Worm (Caenorhabditis elegans) whole organism, L1 larva: ENCODE data around the gene C39D10.8.
A peak's percentile ranks its signal among the peaks of the same experiment; 100 is the strongest.

ENCODE experiments used
- C16A3.4 ChIP-seq: fragments of 150-350 bp; optimal IDR thresholded peaks from 2 replicates; lab custom pipeline; 2014; ENCODE audit warnings: missing biosample characterization, missing genetic modification characterization
- aha-1 ChIP-seq: fragments of 150-350 bp; optimal IDR thresholded peaks from 2 replicates; lab custom pipeline; 2014; ENCODE audit warnings: missing biosample characterization, missing genetic modification characterization
- aly-2 ChIP-seq: fragments of 150-350 bp; optimal IDR thresholded peaks from 2 replicates; lab custom pipeline; 2014; ENCODE audit warnings: missing biosample characterization, missing genetic modification characterization
- ceh-90 ChIP-seq: sonication (generic microtip); optimal IDR thresholded peaks from 2 replicates; lab custom pipeline; 2016; ENCODE audit warnings: missing genetic modification characterization, missing compliant biosample characterization
- ces-1 ChIP-seq: fragments of 150-350 bp; optimal IDR thresholded peaks from 2 replicates; lab custom pipeline; 2014; ENCODE audit warnings: missing biosample characterization, missing genetic modification reagents, missing genetic modification characterization
- dsc-1 ChIP-seq: sonication (generic microtip); optimal IDR thresholded peaks from 2 replicates; lab custom pipeline; 2016; ENCODE audit warnings: mild to moderate bottlenecking, missing genetic modification characterization, missing compliant biosample characterization
- efl-1 ChIP-seq, 4 experiments: fragments of 150-350 bp; optimal IDR thresholded peaks in 3 of 4; peaks in 1 of 4; 1 replicate in 1 of 4; 2 replicates in 3 of 4; lab custom pipeline; 2014; ENCODE audit warnings: missing biosample characterization in 2 of 4, missing genetic modification characterization in 2 of 4, missing genetic modification reagents in 2 of 4
- efl-3 ChIP-seq: fragments of 200-800 bp; sonication (Bioruptor generic); optimal IDR thresholded peaks from 2 replicates; lab custom pipeline; 2018; ENCODE audit warnings: mild to moderate bottlenecking, missing genetic modification characterization, missing compliant biosample characterization
- egl-27 ChIP-seq, 2 experiments: fragments of 150-350 bp in 1 of 2; sonication (generic microtip); optimal IDR thresholded peaks; 3 replicates each; lab custom pipeline; 2017 to 2018; ENCODE audit warnings: missing biosample characterization in 2 of 2, missing genetic modification characterization in 2 of 2, missing genetic modification reagents in 2 of 2
- elt-2 ChIP-seq: sonication (generic microtip); optimal IDR thresholded peaks from 2 replicates; lab custom pipeline; 2016; ENCODE audit warnings: missing genetic modification characterization, mild to moderate bottlenecking, inconsistent platforms, missing compliant biosample characterization, missing genetic modification reagents
- fkh-10 ChIP-seq: sonication (generic microtip); optimal IDR thresholded peaks from 2 replicates; lab custom pipeline; 2017; ENCODE audit warnings: missing biosample characterization, missing genetic modification reagents, missing genetic modification characterization
- irx-1 ChIP-seq: sonication (generic microtip); optimal IDR thresholded peaks from 2 replicates; lab custom pipeline; 2016; ENCODE audit warnings: missing genetic modification characterization, missing compliant biosample characterization
- isw-1 ChIP-seq: fragments of 200-800 bp; sonication (Bioruptor generic); IDR thresholded peaks from 2 replicates; pipeline ENCODE4 v1.3.6; 2022; ENCODE audit warnings: missing genetic modification characterization, missing compliant biosample characterization
- jun-1 ChIP-seq: fragments of 150-350 bp; optimal IDR thresholded peaks from 2 replicates; lab custom pipeline; 2014; ENCODE audit warnings: missing biosample characterization, missing genetic modification reagents, missing genetic modification characterization
- lin-15B ChIP-seq: fragments of 150-350 bp; sonication (generic microtip); optimal IDR thresholded peaks from 3 replicates; lab custom pipeline; 2014; ENCODE audit warnings: missing biosample characterization, missing genetic modification characterization
- lin-35 ChIP-seq, 2 experiments: fragments of 150-350 bp; optimal IDR thresholded peaks; 2 replicates each; lab custom pipeline; 2014; ENCODE audit warnings: missing biosample characterization in 2 of 2, missing genetic modification characterization in 2 of 2, missing genetic modification reagents in 2 of 2
- lir-3 ChIP-seq: sonication (generic microtip); optimal IDR thresholded peaks from 2 replicates; lab custom pipeline; 2016; ENCODE audit warnings: mild to moderate bottlenecking, missing genetic modification characterization, moderate library complexity, missing compliant biosample characterization; ENCODE audit not compliant: poor library complexity
- lsy-2 ChIP-seq, 2 experiments: fragments of 150-350 bp; optimal IDR thresholded peaks; 2 replicates each; lab custom pipeline; 2014; ENCODE audit warnings: missing biosample characterization in 2 of 2, missing genetic modification characterization in 2 of 2
- mdl-1 ChIP-seq, 2 experiments: fragments of 150-350 bp; optimal IDR thresholded peaks; 2 replicates each; lab custom pipeline; 2014 to 2017; ENCODE audit warnings: missing biosample characterization in 2 of 2, missing genetic modification characterization in 2 of 2, inconsistent platforms in 1 of 2
- mef-2 ChIP-seq: fragments of 150-350 bp; optimal IDR thresholded peaks from 2 replicates; lab custom pipeline; 2014; ENCODE audit warnings: missing biosample characterization, missing genetic modification characterization
- mep-1 ChIP-seq: fragments of 150-350 bp; optimal IDR thresholded peaks from 2 replicates; lab custom pipeline; 2014; ENCODE audit warnings: missing biosample characterization, missing genetic modification characterization
- nhr-11 ChIP-seq: fragments of 150-350 bp; optimal IDR thresholded peaks from 2 replicates; lab custom pipeline; 2014; ENCODE audit warnings: missing biosample characterization, missing genetic modification characterization
- nhr-19 ChIP-seq: fragments of 200-800 bp; sonication (Bioruptor generic); conservative IDR thresholded peaks from 2 replicates; pipeline ENCODE4 v1.3.6; 2022; ENCODE audit warnings: missing genetic modification characterization, missing compliant biosample characterization
- nhr-237 ChIP-seq: fragments of 150-350 bp; optimal IDR thresholded peaks from 2 replicates; lab custom pipeline; 2014; ENCODE audit warnings: missing biosample characterization, missing genetic modification characterization
- nhr-28 ChIP-seq: fragments of 150-350 bp; optimal IDR thresholded peaks from 2 replicates; lab custom pipeline; 2014; ENCODE audit warnings: missing biosample characterization, missing genetic modification characterization
- nhr-71 ChIP-seq: sonication (generic microtip); optimal IDR thresholded peaks from 2 replicates; lab custom pipeline; 2016; ENCODE audit warnings: mild to moderate bottlenecking, missing genetic modification characterization, moderate library complexity, missing compliant biosample characterization
- nhr-77 ChIP-seq: fragments of 150-350 bp; optimal IDR thresholded peaks from 2 replicates; lab custom pipeline; 2014; ENCODE audit warnings: missing biosample characterization, missing genetic modification characterization
- nhr-85 ChIP-seq: sonication (generic microtip); peaks from one replicate; lab custom pipeline; 2016; ENCODE audit warnings: missing genetic modification characterization, inconsistent platforms, missing compliant biosample characterization
- pax-3 ChIP-seq: fragments of 200-800 bp; sonication (Bioruptor generic); optimal IDR thresholded peaks from 2 replicates; lab custom pipeline; 2018; ENCODE audit warnings: mild to moderate bottlenecking, missing genetic modification characterization, moderate library complexity, missing compliant biosample characterization
- pqm-1 ChIP-seq: sonication (generic microtip); optimal IDR thresholded peaks from 3 replicates; lab custom pipeline; 2017; ENCODE audit warnings: missing biosample characterization, missing genetic modification characterization
- rnt-1 ChIP-seq: sonication (generic microtip); optimal IDR thresholded peaks from 2 replicates; lab custom pipeline; 2016; ENCODE audit warnings: mild to moderate bottlenecking, missing genetic modification characterization, moderate library complexity, missing compliant biosample characterization
- snu-23 ChIP-seq: sonication (generic microtip); optimal IDR thresholded peaks from 2 replicates; lab custom pipeline; 2016; ENCODE audit warnings: missing genetic modification characterization, missing compliant biosample characterization
- sup-37 ChIP-seq: fragments of 200-800 bp; sonication (Bioruptor generic); optimal IDR thresholded peaks from 2 replicates; lab custom pipeline; 2018; ENCODE audit warnings: mild to moderate bottlenecking, missing genetic modification characterization, missing compliant biosample characterization
- swsn-7 ChIP-seq: sonication (generic microtip); optimal IDR thresholded peaks from 2 replicates; lab custom pipeline; 2016; ENCODE audit warnings: missing genetic modification characterization, missing compliant biosample characterization
- tbx-2 ChIP-seq: sonication (generic microtip); optimal IDR thresholded peaks from 2 replicates; lab custom pipeline; 2016; ENCODE audit warnings: missing genetic modification characterization, missing compliant biosample characterization
- tlp-1 ChIP-seq: fragments of 150-350 bp; optimal IDR thresholded peaks from 2 replicates; lab custom pipeline; 2014; ENCODE audit warnings: missing biosample characterization, missing genetic modification characterization
- unc-130 ChIP-seq: fragments of 150-350 bp; optimal IDR thresholded peaks from 2 replicates; lab custom pipeline; 2017; ENCODE audit warnings: missing biosample characterization, missing genetic modification characterization, inconsistent platforms
- unc-30 ChIP-seq: sonication (generic microtip); optimal IDR thresholded peaks from 2 replicates; lab custom pipeline; 2017; ENCODE audit warnings: missing biosample characterization, missing genetic modification characterization
- unc-86 ChIP-seq: sonication (generic microtip); optimal IDR thresholded peaks from 2 replicates; lab custom pipeline; 2016; ENCODE audit warnings: missing genetic modification characterization, missing compliant biosample characterization
- unc-98 ChIP-seq: fragments of 200-800 bp; sonication (Bioruptor generic); IDR thresholded peaks from 2 replicates; pipeline ENCODE4 v1.3.6; 2022; ENCODE audit warnings: missing genetic modification characterization, missing compliant biosample characterization
- xbp-1 ChIP-seq: sonication (generic microtip); optimal IDR thresholded peaks from 2 replicates; lab custom pipeline; 2016; ENCODE audit warnings: missing genetic modification characterization, missing compliant biosample characterization
- zip-4 ChIP-seq: fragments of 200-800 bp; sonication (Bioruptor generic); optimal IDR thresholded peaks from 2 replicates; lab custom pipeline; 2018; ENCODE audit warnings: mild to moderate bottlenecking, missing genetic modification characterization, moderate library complexity, missing compliant biosample characterization
- ztf-11 ChIP-seq, 2 experiments: sonication (generic microtip); optimal IDR thresholded peaks; 2 replicates each; lab custom pipeline; 2016 to 2017; ENCODE audit warnings: missing genetic modification characterization in 2 of 2, missing biosample characterization in 1 of 2, missing compliant biosample characterization in 1 of 2
- ztf-4 ChIP-seq: fragments of 150-350 bp; optimal IDR thresholded peaks from 2 replicates; lab custom pipeline; 2014; ENCODE audit warnings: missing biosample characterization, missing genetic modification characterization

Gene C39D10.8

DNA sequence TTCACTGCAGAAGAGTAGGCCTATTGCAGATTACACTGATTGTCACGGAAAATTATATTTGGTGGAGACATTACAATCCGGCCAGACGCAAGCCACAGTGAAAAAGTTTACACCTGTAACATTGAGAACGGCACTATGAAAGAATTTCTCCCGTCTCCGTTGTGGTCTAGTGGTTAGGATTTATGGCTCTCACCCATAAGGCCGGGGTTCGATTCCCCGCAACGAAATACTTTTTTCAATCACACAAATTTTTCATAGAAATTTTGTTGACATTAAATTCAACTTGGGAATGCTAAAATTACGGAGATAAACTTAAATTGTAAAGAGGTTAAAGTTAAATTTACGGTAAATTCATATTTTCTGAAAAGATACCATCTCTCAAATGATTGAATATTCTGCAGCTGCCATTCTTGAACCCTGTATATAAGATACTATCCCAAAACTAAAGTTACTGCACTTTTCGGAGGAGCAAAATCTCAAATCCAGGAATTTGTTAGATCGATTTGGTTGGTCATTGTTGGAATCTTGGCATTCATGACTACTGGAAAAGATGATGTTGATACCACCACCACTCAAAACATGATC, 25.8 kb upstream of the C39D10.8 start, which contains the start of gene C39D10.1 (continued):
- TF ChIP-seq tlp-1, result no peak
- TF ChIP-seq efl-1 (optimal IDR thresholded peaks at IDR 0.05; lab: Kevin White, UChicago), result no peak
- no peak for TF ChIP-seq efl-1 (GFP tag; optimal IDR thresholded peaks at IDR 0.05 in 1 of 2; lab: Kevin White, UChicago)
- peak in 1 of 2 experiments; percentile 6 for TF ChIP-seq lin-35 (GFP tag; optimal IDR thresholded peaks at IDR 0.05; lab: Kevin White, UChicago)
- no peak for TF ChIP-seq irx-1 (tag; lab: Kevin White, UChicago)
- no peak for TF ChIP-seq nhr-71 (tag; lab: Kevin White, UChicago)
- TF ChIP-seq lin-15B (tag; lab: Kevin White, UChicago), result no peak
- TF ChIP-seq fkh-10 (GFP tag; lab: Kevin White, UChicago), result no peak
- TF ChIP-seq pax-3 (tag; lab: Kevin White, UChicago), result no peak
- TF ChIP-seq nhr-19 (GFP tag; lab: Robert Waterston, UW), result 0 out of 2 replicates have a peak, but pooled peaks have one; percentile 10
- no peak for TF ChIP-seq ztf-4 (tag; lab: Kevin White, UChicago)
- TF ChIP-seq rnt-1, result peak; percentile 44
- TF ChIP-seq xbp-1 (tag; lab: Kevin White, UChicago), result no peak
- no peak for TF ChIP-seq tbx-2
- TF ChIP-seq nhr-28 (tag; lab: Kevin White, UChicago), result no peak
- no peak for TF ChIP-seq ztf-11 (tag; optimal IDR thresholded peaks at IDR 0.05; lab: Kevin White, UChicago)
- no peak for TF ChIP-seq swsn-7
- TF ChIP-seq unc-98 (GFP tag; lab: Robert Waterston, UW), result no peak
- TF ChIP-seq lir-3 (tag; lab: Kevin White, UChicago), result peak; percentile 0
- no peak for TF ChIP-seq isw-1 (GFP tag; lab: Robert Waterston, UW)
- no peak for TF ChIP-seq efl-3 (GFP tag; lab: Kevin White, UChicago)
- TF ChIP-seq jun-1 (tag; lab: Kevin White, UChicago), result no peak

ce11 chrX:7902976-7903375, 22.2 kb upstream of the C39D10.8 start, which contains the start of gene C39D10.11:
Gene C39D10.11, plus strand, starts transcription at chrX:7903276.
- TF ChIP-seq lsy-2 (tag; optimal IDR thresholded peaks at IDR 0.05; lab: Kevin White, UChicago), result no peak
- TF ChIP-seq unc-86 (tag; lab: Kevin White, UChicago), result no peak
- TF ChIP-seq mep-1 (tag; lab: Kevin White, UChicago), result no peak
- TF ChIP-seq efl-1 (optimal IDR thresholded peaks at IDR 0.05; lab: Kevin White, UChicago), result no peak
- TF ChIP-seq efl-1 (GFP tag; optimal IDR thresholded peaks at IDR 0.05 in 1 of 2; lab: Kevin White, UChicago), result no peak
- TF ChIP-seq irx-1 (tag; lab: Kevin White, UChicago), result no peak
- TF ChIP-seq ceh-90 (tag; lab: Kevin White, UChicago), result no peak
- no peak for TF ChIP-seq zip-4 (GFP tag; lab: Kevin White, UChicago)
- TF ChIP-seq nhr-85 (tag; lab: Kevin White, UChicago), result no peak
- TF ChIP-seq lin-15B (tag; lab: Kevin White, UChicago), result no peak
- TF ChIP-seq ces-1 (GFP tag; lab: Kevin White, UChicago), result no peak
- no peak for TF ChIP-seq unc-130 (tag; lab: Kevin White, UChicago)
- no peak for TF ChIP-seq ztf-4 (tag; lab: Kevin White, UChicago)
- no peak for TF ChIP-seq mef-2 (tag; lab: Kevin White, UChicago)
- TF ChIP-seq lin-35 (GFP tag; optimal IDR thresholded peaks at IDR 0.05; lab: Kevin White, UChicago), result no peak
- TF ChIP-seq nhr-11 (tag; lab: Kevin White, UChicago), result no peak
- no peak for TF ChIP-seq aha-1
- no peak for TF ChIP-seq mdl-1 (tag; optimal IDR thresholded peaks at IDR 0.05; lab: Kevin White, UChicago)

DNA sequence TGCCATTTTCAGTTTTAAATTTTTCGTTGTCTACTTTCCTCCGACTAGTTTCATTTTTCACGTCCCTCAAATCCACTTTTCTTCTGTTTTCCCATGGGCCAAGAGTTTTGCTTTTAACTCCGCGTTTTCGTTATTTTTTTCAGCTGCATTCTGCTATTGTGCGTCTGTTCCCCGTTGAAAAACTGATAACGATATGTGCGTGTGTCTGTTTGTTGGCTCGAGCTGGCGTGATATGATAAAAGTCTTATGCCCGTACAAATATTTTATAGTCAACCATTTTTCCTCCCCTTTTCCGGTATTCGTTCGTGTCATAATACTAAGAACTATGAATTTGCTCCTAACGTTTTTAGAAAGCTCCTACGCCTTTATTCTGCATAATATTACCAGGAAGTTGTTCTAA, 21.1 kb upstream of the C39D10.8 start:
- TF ChIP-seq lsy-2 (tag; optimal IDR thresholded peaks at IDR 0.05; lab: Kevin White, UChicago) (no peak), pqm-1 (no peak), elt-2 (peak; percentile 49), dsc-1 (tag; lab: Kevin White, UChicago) (no peak), ces-1 (GFP tag; lab: Kevin White, UChicago) (no peak), nhr-28 (tag; lab: Kevin White, UChicago) (no peak), nhr-237 (no peak), aly-2 (tag; lab: Kevin White, UChicago) (no peak), lin-35 (GFP tag; optimal IDR thresholded peaks at IDR 0.05; lab: Kevin White, UChicago) (peak in 1 of 2 experiments; percentile 5), ceh-90 (tag; lab: Kevin White, UChicago) (no peak), nhr-11 (tag; lab: Kevin White, UChicago) (no peak), nhr-77 (tag; lab: Kevin White, UChicago) (no peak), C16A3.4 (tag; lab: Kevin White, UChicago) (no peak), egl-27 (tag; optimal IDR thresholded peaks at IDR 0.05; lab: Kevin White, UChicago) (no peak), unc-30 (no peak), snu-23 (GFP tag; lab: Kevin White, UChicago) (no peak), sup-37 (GFP tag; lab: Kevin White, UChicago) (no peak)
- TF ChIP-seq, all 84 proteins: peak for 2
